Worm (Caenorhabditis elegans) whole organism, mixed stage, embryonic: ENCODE results near the gene amdh-1.

Experiments used
- M03D4.4 ChIP-seq: sonication (generic microtip); optimal IDR thresholded peaks from 2 replicates; lab custom pipeline; 2017; ENCODE audit warnings: mild to moderate bottlenecking, missing genetic modification characterization, missing compliant biosample characterization
- bed-3 ChIP-seq: fragments of 200-800 bp; sonication (Bioruptor generic); optimal IDR thresholded peaks from 3 replicates; lab custom pipeline; 2018; ENCODE audit warnings: mild to moderate bottlenecking, missing genetic modification characterization, moderate library complexity, missing compliant biosample characterization
- blmp-1 ChIP-seq: fragments of 150-350 bp; optimal IDR thresholded peaks from 2 replicates; lab custom pipeline; 2014; ENCODE audit warnings: missing biosample characterization, missing genetic modification characterization
- ceh-39 ChIP-seq: fragments of 150-350 bp; optimal IDR thresholded peaks from 2 replicates; lab custom pipeline; 2014; ENCODE audit warnings: missing biosample characterization, missing genetic modification characterization
- ceh-43 ChIP-seq: fragments of 200-800 bp; sonication (Bioruptor generic); optimal IDR thresholded peaks from 2 replicates; lab custom pipeline; 2018; ENCODE audit warnings: mild to moderate bottlenecking, missing genetic modification characterization, moderate library complexity, missing compliant biosample characterization
- cnd-1 ChIP-seq: fragments of 200-800 bp; sonication (Bioruptor generic); optimal IDR thresholded peaks from 2 replicates; lab custom pipeline; 2018; ENCODE audit warnings: mild to moderate bottlenecking, missing genetic modification characterization, missing compliant biosample characterization
- drap-1 ChIP-seq: fragments of 200-800 bp; sonication (Bioruptor generic); optimal IDR thresholded peaks from 3 replicates; lab custom pipeline; 2018; ENCODE audit warnings: mild to moderate bottlenecking, missing genetic modification characterization, missing compliant biosample characterization
- elt-1 ChIP-seq: sonication (generic microtip); optimal IDR thresholded peaks from 2 replicates; lab custom pipeline; 2017; ENCODE audit warnings: missing genetic modification characterization, mild to moderate bottlenecking, missing compliant biosample characterization, antibody characterized with exemption, moderate library complexity, borderline replicate concordance; ENCODE audit not compliant: insufficient read depth
- elt-3 ChIP-seq: fragments of 150-350 bp; optimal IDR thresholded peaks from 2 replicates; lab custom pipeline; 2014; ENCODE audit warnings: missing biosample characterization, missing genetic modification characterization
- flh-1 ChIP-seq: fragments of 200-800 bp; sonication (Bioruptor generic); optimal IDR thresholded peaks from 2 replicates; lab custom pipeline; 2018; ENCODE audit warnings: mild to moderate bottlenecking, missing genetic modification characterization, moderate library complexity, missing compliant biosample characterization
- ham-2 ChIP-seq: fragments of 200-800 bp; sonication (Bioruptor generic); optimal IDR thresholded peaks from 2 replicates; lab custom pipeline; 2018; ENCODE audit warnings: mild to moderate bottlenecking, missing genetic modification characterization, missing compliant biosample characterization
- hlh-1 ChIP-seq: fragments of 150-350 bp; optimal IDR thresholded peaks from 2 replicates; lab custom pipeline; 2014; ENCODE audit warnings: missing biosample characterization, missing genetic modification reagents, missing genetic modification characterization
- lin-13 ChIP-seq: fragments of 150-350 bp; optimal IDR thresholded peaks from 2 replicates; lab custom pipeline; 2014; ENCODE audit warnings: missing biosample characterization, missing genetic modification characterization
- lin-32 ChIP-seq: fragments of 200-800 bp; sonication (Bioruptor generic); optimal IDR thresholded peaks from 2 replicates; lab custom pipeline; 2018; ENCODE audit warnings: mild to moderate bottlenecking, missing genetic modification characterization, missing compliant biosample characterization
- lsy-2 ChIP-seq: fragments of 150-350 bp; optimal IDR thresholded peaks from 2 replicates; lab custom pipeline; 2014; ENCODE audit warnings: missing biosample characterization, missing genetic modification characterization
- mab-5 ChIP-seq: fragments of 150-350 bp; optimal IDR thresholded peaks from 2 replicates; lab custom pipeline; 2014; ENCODE audit warnings: missing biosample characterization, missing genetic modification characterization
- mep-1 ChIP-seq: fragments of 150-350 bp; optimal IDR thresholded peaks from 2 replicates; lab custom pipeline; 2017; ENCODE audit warnings: missing biosample characterization, missing genetic modification reagents, missing genetic modification characterization, inconsistent platforms
- mls-2 ChIP-seq: sonication (generic microtip); optimal IDR thresholded peaks from 2 replicates; lab custom pipeline; 2016; ENCODE audit warnings: mild to moderate bottlenecking, missing genetic modification characterization, moderate library complexity, missing compliant biosample characterization
- nhr-12 ChIP-seq: fragments of 150-350 bp; optimal IDR thresholded peaks from 2 replicates; lab custom pipeline; 2014; ENCODE audit warnings: missing biosample characterization, missing genetic modification characterization
- nhr-2 ChIP-seq: fragments of 150-350 bp; optimal IDR thresholded peaks from 2 replicates; lab custom pipeline; 2014; ENCODE audit warnings: missing biosample characterization, missing genetic modification characterization
- nhr-237 ChIP-seq: fragments of 150-350 bp; optimal IDR thresholded peaks from 2 replicates; lab custom pipeline; 2014; ENCODE audit warnings: missing biosample characterization, missing genetic modification characterization
- nhr-28 ChIP-seq: fragments of 150-350 bp; optimal IDR thresholded peaks from 2 replicates; lab custom pipeline; 2014; ENCODE audit warnings: missing biosample characterization, missing genetic modification characterization
- nhr-76 ChIP-seq: sonication (generic microtip); optimal IDR thresholded peaks from 2 replicates; lab custom pipeline; 2017; ENCODE audit warnings: missing biosample characterization, missing genetic modification characterization
- pha-4 ChIP-seq: fragments of 150-350 bp; optimal IDR thresholded peaks from 2 replicates; lab custom pipeline; 2018; ENCODE audit warnings: missing biosample characterization, missing genetic modification reagents, missing genetic modification characterization
- sem-2 ChIP-seq: fragments of 200-800 bp; sonication (Bioruptor generic); optimal IDR thresholded peaks from 2 replicates; lab custom pipeline; 2018; ENCODE audit warnings: mild to moderate bottlenecking, missing genetic modification characterization, missing compliant biosample characterization
- snpc-4 ChIP-seq: fragments of 150-350 bp; optimal IDR thresholded peaks from 2 replicates; lab custom pipeline; 2014; ENCODE audit warnings: missing biosample characterization, missing genetic modification characterization
- sptf-1 ChIP-seq: sonication (generic microtip); optimal IDR thresholded peaks from 2 replicates; lab custom pipeline; 2017; ENCODE audit warnings: mild to moderate bottlenecking, missing genetic modification characterization, moderate library complexity, missing compliant biosample characterization
- tbx-8 ChIP-seq: fragments of 200-800 bp; sonication (Bioruptor generic); optimal IDR thresholded peaks from 2 replicates; lab custom pipeline; 2018; ENCODE audit warnings: mild to moderate bottlenecking, missing genetic modification characterization, moderate library complexity, missing compliant biosample characterization
- unc-120 ChIP-seq: sonication (generic microtip); optimal IDR thresholded peaks from 2 replicates; lab custom pipeline; 2017; ENCODE audit warnings: missing genetic modification characterization, missing compliant biosample characterization; ENCODE audit not compliant: poor library complexity, severe bottlenecking
- unc-39 ChIP-seq: fragments of 150-350 bp; optimal IDR thresholded peaks from 2 replicates; lab custom pipeline; 2014; ENCODE audit warnings: missing biosample characterization, missing genetic modification characterization
- unc-62 ChIP-seq: fragments of 150-350 bp; optimal IDR thresholded peaks from 2 replicates; lab custom pipeline; 2014; ENCODE audit warnings: missing biosample characterization, missing genetic modification reagents, missing genetic modification characterization
- zip-8 ChIP-seq: fragments of 150-350 bp; optimal IDR thresholded peaks from 2 replicates; lab custom pipeline; 2014; ENCODE audit warnings: missing biosample characterization, missing genetic modification characterization
- ztf-11 ChIP-seq: fragments of 150-350 bp; optimal IDR thresholded peaks from 2 replicates; lab custom pipeline; 2014; ENCODE audit warnings: missing biosample characterization, missing genetic modification characterization

amdh-1 gene

ce11 chrIII:6251511-6251910, at the start of gene amdh-1:
TSS of gene amdh-1 (plus strand) at chrIII:6251811.
- TF ChIP-seq nhr-2 (tag; lab: Kevin White, UChicago), result no peak
- no peak for TF ChIP-seq ceh-39 (tag; lab: Kevin White, UChicago)
- no peak for TF ChIP-seq sptf-1 (tag; lab: Kevin White, UChicago)
- no peak for TF ChIP-seq lsy-2 (tag; lab: Kevin White, UChicago)
- no peak for TF ChIP-seq blmp-1 (tag; lab: Kevin White, UChicago)
- TF ChIP-seq nhr-76 (tag; lab: Kevin White, UChicago), result no peak
- no peak for TF ChIP-seq pha-4 (tag; lab: Kevin White, UChicago)
- TF ChIP-seq sem-2, result no peak
- TF ChIP-seq elt-1 (tag; lab: Kevin White, UChicago), result no peak
- no peak for TF ChIP-seq nhr-237 (tag; lab: Kevin White, UChicago)
- no peak for TF ChIP-seq cnd-1 (tag; lab: Kevin White, UChicago)
- TF ChIP-seq unc-62 (GFP tag; lab: Kevin White, UChicago), result no peak
- no peak for TF ChIP-seq elt-3 (tag; lab: Kevin White, UChicago)
- TF ChIP-seq zip-8, result no peak
- TF ChIP-seq ceh-43, result no peak
- TF ChIP-seq M03D4.4 (tag; lab: Kevin White, UChicago), result no peak
- no peak for TF ChIP-seq snpc-4 (tag; lab: Kevin White, UChicago)
- TF ChIP-seq, all 35 proteins: peak for 0

DNA sequence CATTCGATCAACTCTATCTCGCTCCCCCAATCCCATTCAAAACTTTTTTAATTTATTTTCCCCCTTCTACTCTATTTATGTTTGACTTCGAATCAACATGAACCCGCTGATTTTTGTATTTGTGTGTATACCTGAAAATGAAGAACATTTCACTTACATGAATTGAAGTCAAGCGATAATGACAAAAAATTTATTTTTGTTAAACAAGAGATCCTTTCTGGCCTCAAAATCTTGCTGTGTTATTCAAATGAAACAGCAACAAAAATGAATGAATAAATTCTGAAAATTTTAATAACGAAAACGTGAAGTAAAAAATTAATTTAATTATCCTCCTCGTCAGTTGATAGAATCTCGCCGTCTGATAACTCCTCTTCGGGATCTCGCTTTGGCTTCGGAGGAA, 49.2 kb upstream of the amdh-1 start:
- no peak for TF ChIP-seq lin-32 (GFP tag; lab: Kevin White, UChicago)
- no peak for TF ChIP-seq ztf-11 (tag; lab: Kevin White, UChicago)
- no peak for TF ChIP-seq tbx-8 (GFP tag; lab: Kevin White, UChicago)
- TF ChIP-seq drap-1 (GFP tag; lab: Kevin White, UChicago), result no peak
- no peak for TF ChIP-seq flh-1 (GFP tag; lab: Kevin White, UChicago)
- TF ChIP-seq unc-120 (tag; lab: Kevin White, UChicago), result no peak
- TF ChIP-seq lin-13 (tag; lab: Kevin White, UChicago), result no peak
- TF ChIP-seq bed-3, result no peak
- no peak for TF ChIP-seq lsy-2 (tag; lab: Kevin White, UChicago)
- no peak for TF ChIP-seq ham-2 (GFP tag; lab: Kevin White, UChicago)
- TF ChIP-seq unc-39, result no peak
- TF ChIP-seq ceh-39 (tag; lab: Kevin White, UChicago), result no peak
- TF ChIP-seq nhr-12 (tag; lab: Kevin White, UChicago), result no peak
- no peak for TF ChIP-seq mab-5
- TF ChIP-seq unc-62 (GFP tag; lab: Kevin White, UChicago), result no peak
- TF ChIP-seq hlh-1 (tag; lab: Kevin White, UChicago), result no peak
- no peak for TF ChIP-seq zip-8
- no peak for TF ChIP-seq blmp-1 (tag; lab: Kevin White, UChicago)
- no peak for TF ChIP-seq elt-3 (tag; lab: Kevin White, UChicago)
- TF ChIP-seq sem-2, result no peak

DNA sequence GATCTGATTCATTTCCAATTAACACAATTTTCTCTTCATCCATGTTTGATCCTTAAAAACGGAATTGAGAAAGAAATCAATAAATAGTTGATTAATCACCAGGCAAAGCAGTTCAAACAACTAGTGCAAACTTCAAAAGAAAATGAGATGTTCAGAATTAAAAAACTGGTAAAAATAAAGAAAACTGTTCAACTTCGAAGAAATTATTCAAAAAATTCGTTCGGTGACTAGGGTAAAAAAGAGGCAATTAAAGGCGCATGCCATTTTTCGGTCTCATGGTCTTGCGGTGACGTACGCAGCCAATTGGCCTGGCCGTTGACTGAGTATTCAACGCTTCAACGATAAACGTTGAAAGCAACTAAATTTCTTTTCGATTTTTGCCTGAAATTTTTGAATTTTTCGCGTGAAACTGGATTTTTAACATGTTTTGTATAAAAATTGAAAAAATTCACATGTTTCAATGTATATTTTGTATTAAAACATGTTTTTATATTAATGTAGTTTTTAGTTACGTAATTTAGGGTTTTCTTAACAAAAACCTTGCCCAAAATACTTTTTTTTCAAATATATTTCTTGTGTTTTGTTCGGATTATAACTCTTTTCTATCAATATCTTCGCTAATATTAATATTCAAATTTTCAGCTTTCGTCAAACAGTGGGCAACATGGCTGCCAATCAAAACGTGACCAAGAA, 45.3 kb upstream of the amdh-1 start, which contains the start of the genes sna-3 and rps-3:
TSS of gene sna-3 (minus strand) at position 51 of the 693 bp plus-strand sequence.
TSS of gene rps-3 (plus strand) at position 643 of the 693 bp plus-strand sequence.
- no peak for TF ChIP-seq nhr-28 (tag; lab: Kevin White, UChicago)
- TF ChIP-seq mls-2 (tag; lab: Kevin White, UChicago), result peak; percentile 69
- peak; percentile 43 for TF ChIP-seq nhr-2 (tag; lab: Kevin White, UChicago)
- peak; percentile 74 for TF ChIP-seq ceh-39 (tag; lab: Kevin White, UChicago)
- TF ChIP-seq bed-3, result no peak
- no peak for TF ChIP-seq elt-3 (tag; lab: Kevin White, UChicago)
- TF ChIP-seq lsy-2 (tag; lab: Kevin White, UChicago), result peak; percentile 87
- peak; percentile 60 for TF ChIP-seq hlh-1 (tag; lab: Kevin White, UChicago)
- no peak for TF ChIP-seq ztf-11 (tag; lab: Kevin White, UChicago)
- TF ChIP-seq unc-62 (GFP tag; lab: Kevin White, UChicago), result peak; percentile 14
- TF ChIP-seq sptf-1 (tag; lab: Kevin White, UChicago), result peak; percentile 35
- peak; percentile 32 for TF ChIP-seq pha-4 (tag; lab: Kevin White, UChicago)
- TF ChIP-seq nhr-237 (tag; lab: Kevin White, UChicago), result peak; percentile 63
- TF ChIP-seq tbx-8 (GFP tag; lab: Kevin White, UChicago), result no peak
- peak; percentile 83 for TF ChIP-seq mep-1 (tag; lab: Kevin White, UChicago)
- TF ChIP-seq unc-120 (tag; lab: Kevin White, UChicago), result peak; percentile 49
- TF ChIP-seq sem-2, result no peak
- TF ChIP-seq lin-13 (tag; lab: Kevin White, UChicago), result peak; percentile 75
- TF ChIP-seq, all 35 proteins: peak for 12
